Worm (Caenorhabditis elegans): ENCODE data around the gene F13H8.6.

F13H8.6 gene

ce11 chrII:6248503-6248902 lies 38.3 kb downstream of the F13H8.6 start (continued):
- no peak for TF ChIP-seq fkh-4 (tag; optimal IDR thresholded peaks at IDR 0.05; ENCODE audit: borderline replicate concordance)
- TF ChIP-seq zip-4 (GFP tag; optimal IDR thresholded peaks at IDR 0.05) = no peak
- TF ChIP-seq nhr-85 (tag) = peak; percentile 80
- TF ChIP-seq unc-130 (tag; optimal IDR thresholded peaks at IDR 0.05) = peak; percentile 35
- TF ChIP-seq ama-1 (optimal IDR thresholded peaks at IDR 0.05) = no peak
- no peak for TF ChIP-seq tlp-1 (tag; optimal IDR thresholded peaks at IDR 0.05)
- TF ChIP-seq pag-3 (tag; optimal IDR thresholded peaks at IDR 0.05; ENCODE audit: borderline replicate concordance, insufficient read depth) = no peak
- peak; percentile 78 for TF ChIP-seq C16A3.4 (tag; optimal IDR thresholded peaks at IDR 0.05)
- TF ChIP-seq mep-1 (tag; optimal IDR thresholded peaks at IDR 0.05) = peak; percentile 71
- TF ChIP-seq rnt-1 (tag; optimal IDR thresholded peaks at IDR 0.05) = peak; percentile 52
- no peak for TF ChIP-seq C34B4.2 (tag; optimal IDR thresholded peaks at IDR 0.05)
- peak; percentile 27 for TF ChIP-seq skn-1 (tag; optimal IDR thresholded peaks at IDR 0.05)

DNA sequence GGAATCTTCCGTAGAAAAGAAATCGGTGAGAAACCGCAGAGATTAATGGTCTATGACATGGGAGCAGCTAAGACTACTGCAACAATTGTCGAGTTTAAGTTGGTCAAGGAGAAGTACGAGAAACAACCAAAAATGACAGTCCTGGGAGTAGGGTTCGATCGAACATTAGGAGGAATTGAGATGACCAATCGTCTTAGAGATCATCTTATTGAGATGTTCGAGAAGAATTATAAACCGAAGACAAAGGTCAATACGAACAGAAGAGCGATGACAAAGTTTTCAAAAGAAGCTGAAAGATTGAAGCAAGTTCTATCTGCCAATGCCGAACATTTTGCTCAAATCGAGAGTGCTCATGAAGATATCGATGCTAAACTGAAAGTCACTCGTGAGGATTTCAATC lies 38.7 kb downstream of the F13H8.6 start:
- no peak for TF ChIP-seq mab-9 (GFP tag; IDR thresholded peaks at IDR 0.05)
- TF ChIP-seq efl-1 (optimal IDR thresholded peaks at IDR 0.05) = no peak
- peak in 1 of 2 experiments; percentile 56 for TF ChIP-seq efl-1 (GFP tag; optimal IDR thresholded peaks at IDR 0.05 in 1 of 2)

- TF ChIP-seq nhr-85 (tag) (no peak), pqm-1 (tag; optimal IDR thresholded peaks at IDR 0.05) (no peak), nhr-11 (tag; optimal IDR thresholded peaks at IDR 0.05) (no peak), nhr-28 (tag; optimal IDR thresholded peaks at IDR 0.05) (no peak), blmp-1 (tag; optimal IDR thresholded peaks at IDR 0.05) (no peak), mef-2 (tag; optimal IDR thresholded peaks at IDR 0.05) (no peak), skn-1 (tag; optimal IDR thresholded peaks at IDR 0.05) (no peak), ztf-11 (tag; optimal IDR thresholded peaks at IDR 0.05) (no peak), nhr-77 (tag; optimal IDR thresholded peaks at IDR 0.05) (no peak), ceh-88 (GFP tag; IDR thresholded peaks at IDR 0.05) (no peak), efl-3 (GFP tag; optimal IDR thresholded peaks at IDR 0.05) (no peak), alr-1 (tag; optimal IDR thresholded peaks at IDR 0.05; ENCODE audit: borderline replicate concordance) (no peak), lin-14 (GFP tag; optimal IDR thresholded peaks at IDR 0.05) (no peak), lin-13 (GFP tag; optimal IDR thresholded peaks at IDR 0.05) (no peak), ama-1 (optimal IDR thresholded peaks at IDR 0.05) (no peak), ets-5 (GFP tag; IDR thresholded peaks at IDR 0.05) (no peak), ces-1 (GFP tag; optimal IDR thresholded peaks at IDR 0.05) (no peak), pag-3 (tag; optimal IDR thresholded peaks at IDR 0.05; ENCODE audit: borderline replicate concordance, insufficient read depth) (no peak), nhr-20 (tag; optimal IDR thresholded peaks at IDR 0.05) (no peak)
Observed at ce11 chrII:6247011-6247410, 39.8 kb downstream of the F13H8.6 start, which contains the start of gene T24H7.2. Gene T24H7.2 (plus strand): TSS chrII:6247311.

ce11 chrII:6246054-6246453 lies 40.7 kb downstream of the F13H8.6 start, which contains the start of gene lelo-1:
Gene lelo-1 (plus strand): TSS chrII:6246354.
- TF ChIP-seq efl-1 (optimal IDR thresholded peaks at IDR 0.05) = no peak
- peak in 1 of 2 experiments; percentile 30 for TF ChIP-seq efl-1 (GFP tag; optimal IDR thresholded peaks at IDR 0.05 in 1 of 2)
- TF ChIP-seq tbx-2 (tag; optimal IDR thresholded peaks at IDR 0.05) = no peak

ce11 chrII:6245199-6245702 lies 41.5 kb downstream of the F13H8.6 start, which contains the start of gene blos-4:
Gene blos-4 (plus strand): TSS chrII:6245249.
- TF ChIP-seq lin-35 (GFP tag; optimal IDR thresholded peaks at IDR 0.05) = peak; percentile 37 to 90
- no peak for TF ChIP-seq lin-15B (tag; optimal IDR thresholded peaks at IDR 0.05)
- peak; percentile 1 for TF ChIP-seq blmp-1 (tag; optimal IDR thresholded peaks at IDR 0.05)
- no peak for TF ChIP-seq F16B12.6 (tag; optimal IDR thresholded peaks at IDR 0.05)
- no peak for TF ChIP-seq unc-130 (tag; optimal IDR thresholded peaks at IDR 0.05)
- TF ChIP-seq snu-23 (GFP tag; optimal IDR thresholded peaks at IDR 0.05) = no peak
- no peak for TF ChIP-seq mab-9 (GFP tag; IDR thresholded peaks at IDR 0.05)
- TF ChIP-seq lsy-2 (tag; optimal IDR thresholded peaks at IDR 0.05) = peak in 1 of 2 experiments; percentile 30
- TF ChIP-seq irx-1 (tag; optimal IDR thresholded peaks at IDR 0.05) = no peak
- TF ChIP-seq dpl-1 (GFP tag; optimal IDR thresholded peaks at IDR 0.05) = peak; percentile 19 to 80 (median 67)
- no peak for TF ChIP-seq nhr-77 (tag; optimal IDR thresholded peaks at IDR 0.05)
- TF ChIP-seq nhr-85 (tag) = no peak
- TF ChIP-seq ceh-90 (tag; optimal IDR thresholded peaks at IDR 0.05) = no peak
- TF ChIP-seq efl-1 (optimal IDR thresholded peaks at IDR 0.05) = peak in 1 of 2 experiments; percentile 71
- TF ChIP-seq efl-1 (GFP tag; optimal IDR thresholded peaks at IDR 0.05 in 1 of 2) = peak; percentile 78 to 97
- no peak for TF ChIP-seq mef-2 (tag; optimal IDR thresholded peaks at IDR 0.05)
- no peak for TF ChIP-seq ets-5 (GFP tag; IDR thresholded peaks at IDR 0.05)
- no peak for TF ChIP-seq elt-3 (tag; optimal IDR thresholded peaks at IDR 0.05)
- TF ChIP-seq unc-86 (tag; optimal IDR thresholded peaks at IDR 0.05) = no peak
- no peak for TF ChIP-seq unc-30 (tag; optimal IDR thresholded peaks at IDR 0.05)
